Worm (Caenorhabditis elegans) whole organism, early embryonic: ENCODE measurements around the gene Y108G3AL.2.

Source experiments
- ama-1 ChIP-seq: fragments of 150-350 bp; optimal IDR thresholded peaks from 2 replicates; lab custom pipeline; 2014
- pes-1 ChIP-seq: fragments of 200-800 bp; sonication (Bioruptor generic); IDR thresholded peaks from 2 replicates; pipeline ENCODE4 v1.3.6; 2022; ENCODE audit warnings: missing genetic modification reagents, missing genetic modification characterization, missing compliant biosample characterization

DNA sequence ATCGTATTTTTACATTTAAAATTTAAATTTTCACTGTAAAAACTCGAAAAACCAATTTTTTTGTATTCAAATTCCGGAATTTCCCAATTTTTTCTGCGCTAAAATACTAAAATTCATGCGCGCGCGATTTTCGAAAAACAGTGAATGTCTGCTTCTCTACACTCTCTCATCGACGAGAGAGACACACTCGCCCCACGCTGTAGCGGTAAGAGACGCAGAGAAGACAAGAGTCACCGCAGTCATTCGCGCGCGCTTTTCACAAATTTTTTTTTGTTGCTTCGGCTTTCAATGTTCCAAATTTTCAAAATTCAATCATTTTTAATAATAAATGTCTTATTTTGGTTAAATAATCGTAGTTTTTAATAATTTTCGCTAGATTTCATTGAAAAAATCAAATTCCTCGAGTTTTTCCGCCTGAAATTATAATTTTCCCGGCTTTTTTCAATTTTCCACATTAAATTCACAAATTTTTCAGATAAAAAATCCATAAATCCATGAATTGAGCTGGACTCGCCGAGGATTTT lies 19.0 kb downstream of the Y108G3AL.2 start, which contains the start of gene arid-1:
- TF ChIP-seq ama-1 (lab: Kevin White, UChicago) (no peak), pes-1 (GFP tag; lab: Robert Waterston, UW) (no peak)
